Worm (Caenorhabditis elegans): Measurements from ENCODE around the gene nono-1.

The nono-1 gene

DNA sequence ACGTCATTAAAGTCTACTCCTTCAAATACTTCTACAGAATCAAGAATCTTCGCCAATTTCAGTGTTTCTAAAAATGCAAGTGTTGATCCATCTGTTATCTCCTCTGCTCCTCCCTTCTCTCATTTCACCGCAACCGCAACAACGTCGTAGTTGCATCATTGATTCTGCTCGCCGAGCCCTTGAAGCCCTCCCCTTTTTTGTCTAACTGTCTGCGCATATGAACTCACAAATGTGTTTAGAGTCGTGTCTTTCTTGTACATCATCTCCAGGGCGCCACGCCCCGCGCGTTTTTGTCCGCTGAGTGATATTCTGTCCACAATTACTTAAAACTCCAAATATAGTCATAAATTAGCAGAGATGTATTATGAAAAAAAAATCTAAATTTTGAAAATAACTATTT lies 30.0 kb upstream of the nono-1 start:
- no peak for TF ChIP-seq lin-35 (GFP tag; optimal IDR thresholded peaks at IDR 0.05)
- no peak for TF ChIP-seq sptf-2 (GFP tag; optimal IDR thresholded peaks at IDR 0.05)
- TF ChIP-seq F49E8.2 (tag; optimal IDR thresholded peaks at IDR 0.05; ENCODE audit: insufficient read depth), result no peak
- TF ChIP-seq mxl-1 (tag; optimal IDR thresholded peaks at IDR 0.05), result no peak
- TF ChIP-seq F57C9.4 (tag; optimal IDR thresholded peaks at IDR 0.05), result no peak
- no peak for TF ChIP-seq T07F8.4 (tag; optimal IDR thresholded peaks at IDR 0.05)
- TF ChIP-seq gei-17 (GFP tag; optimal IDR thresholded peaks at IDR 0.05), result no peak
- TF ChIP-seq dpl-1 (GFP tag; optimal IDR thresholded peaks at IDR 0.05), result no peak
- no peak for TF ChIP-seq F37B4.10 (GFP tag; IDR thresholded peaks at IDR 0.05)
- TF ChIP-seq die-1 (tag; optimal IDR thresholded peaks at IDR 0.05), result no peak
- TF ChIP-seq attf-6 (GFP tag; IDR thresholded peaks at IDR 0.05), result no peak
- no peak for TF ChIP-seq sea-2 (GFP tag; IDR thresholded peaks at IDR 0.05)
- no peak for TF ChIP-seq lag-1 (GFP tag; IDR thresholded peaks at IDR 0.05)
- no peak for TF ChIP-seq rpc-1 (optimal IDR thresholded peaks at IDR 0.05)
- TF ChIP-seq rpc-1 (tag; optimal IDR thresholded peaks at IDR 0.05), result no peak
- TF ChIP-seq aptf-2 (GFP tag; conservative IDR thresholded peaks at IDR 0.05), result no peak
- no peak for TF ChIP-seq nhr-120 (GFP tag; IDR thresholded peaks at IDR 0.05)
- no peak for TF ChIP-seq hmg-1.2 (GFP tag; IDR thresholded peaks at IDR 0.05)
- no peak for TF ChIP-seq ztf-22 (GFP tag; optimal IDR thresholded peaks at IDR 0.05)
- TF ChIP-seq F33H1.4 (GFP tag; IDR thresholded peaks at IDR 0.05), result no peak
- no peak for TF ChIP-seq pha-4 (tag; optimal IDR thresholded peaks at IDR 0.05)

ce11 chrIII:5985340-5985739 lies 27.3 kb upstream of the nono-1 start, which contains the start of gene T04C9.3:
Gene T04C9.3, plus strand, starts transcription at chrIII:5985640.
- TF ChIP-seq ceh-27 (GFP tag; optimal IDR thresholded peaks at IDR 0.05), result no peak

DNA sequence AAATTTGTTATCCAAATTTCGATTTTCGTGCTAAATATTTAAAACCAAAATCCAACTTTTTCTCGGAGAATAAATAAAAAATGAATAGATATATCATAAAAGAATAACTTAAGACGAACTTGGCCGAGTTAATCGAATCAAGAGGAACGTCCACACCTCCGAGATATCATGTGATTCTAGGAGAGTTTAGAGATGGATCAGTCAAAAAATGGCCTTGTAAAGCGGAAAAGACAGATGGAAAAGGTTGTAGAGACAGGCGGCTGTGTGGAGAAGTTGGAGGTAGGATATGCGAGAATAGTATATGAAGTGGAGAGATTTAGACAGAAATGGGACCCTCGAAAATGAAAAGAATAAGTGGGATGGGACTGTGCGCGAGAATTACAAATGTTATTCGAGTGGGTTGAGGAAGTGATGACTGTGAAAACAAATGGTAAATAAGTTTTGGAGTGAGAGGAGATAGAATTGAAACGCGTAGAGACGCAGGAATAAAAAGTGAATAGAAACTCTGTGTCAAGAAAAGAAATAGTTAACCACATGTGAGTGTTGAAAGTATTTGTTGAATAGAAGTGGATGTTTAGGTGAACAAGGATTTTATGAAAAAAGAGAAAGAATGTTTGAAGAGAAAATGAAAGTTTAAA lies 24.8 kb upstream of the nono-1 start:
- TF ChIP-seq F33H1.4 (GFP tag; IDR thresholded peaks at IDR 0.05), result no peak
- TF ChIP-seq hmg-1.2 (GFP tag; IDR thresholded peaks at IDR 0.05), result peak; percentile 63; the same call in 1 of the 2 replicates
- no peak for TF ChIP-seq akir-1 (GFP tag; optimal IDR thresholded peaks at IDR 0.05)
- no peak for TF ChIP-seq nfya-2 (GFP tag; IDR thresholded peaks at IDR 0.05)
- TF ChIP-seq rcor-1 (GFP tag; IDR thresholded peaks at IDR 0.05), result no peak

- TF ChIP-seq C06A6.2 (GFP tag; conservative IDR thresholded peaks at IDR 0.05) (no peak), cebp-2 (GFP tag; IDR thresholded peaks at IDR 0.05) (no peak), nhr-90 (tag; optimal IDR thresholded peaks at IDR 0.05) (no peak), nhr-27 (tag; optimal IDR thresholded peaks at IDR 0.05) (no peak), hlh-26 (GFP tag; conservative IDR thresholded peaks at IDR 0.05) (no peak), snpc-4 (GFP tag; optimal IDR thresholded peaks at IDR 0.05) (no peak), snpc-4 (tag; optimal IDR thresholded peaks at IDR 0.05) (no peak)
Measured at ce11 chrIII:5982026-5982425, 24.0 kb upstream of the nono-1 start, which contains the start of gene frm-2. Gene frm-2, minus strand, starts transcription at chrIII:5982126.

ce11 chrIII:5981407-5981806 lies 23.4 kb upstream of the nono-1 start:
- TF ChIP-seq xnd-1 (tag; optimal IDR thresholded peaks at IDR 0.05) (no peak), ztf-3 (GFP tag; optimal IDR thresholded peaks at IDR 0.05) (no peak), ekl-4 (GFP tag; IDR thresholded peaks at IDR 0.05) (no peak), snpc-1.3 (tag; optimal IDR thresholded peaks at IDR 0.05; ENCODE audit: insufficient read depth) (no peak), nfyb-1 (GFP tag; IDR thresholded peaks at IDR 0.05) (no peak), aptf-2 (GFP tag; conservative IDR thresholded peaks at IDR 0.05) (no peak), ztf-22 (GFP tag; optimal IDR thresholded peaks at IDR 0.05) (no peak), mel-28 (tag; optimal IDR thresholded peaks at IDR 0.05; ENCODE audit: borderline replicate concordance) (no peak), B0019.2 (GFP tag; conservative IDR thresholded peaks at IDR 0.05) (no peak), hmg-1.2 (GFP tag; IDR thresholded peaks at IDR 0.05) (no peak), bed-2 (GFP tag; IDR thresholded peaks at IDR 0.05) (no peak), nhr-80 (tag; optimal IDR thresholded peaks at IDR 0.05) (peak; percentile 83), sea-2 (GFP tag; IDR thresholded peaks at IDR 0.05) (no peak), repo-1 (tag; optimal IDR thresholded peaks at IDR 0.05) (no peak), Y67H2A.10 (GFP tag; conservative IDR thresholded peaks at IDR 0.05) (no peak)
